Worm (Caenorhabditis elegans) whole organism, young adult: ENCODE measurements around the gene C53B4.3.

Experiments used
- B0035.1 ChIP-seq: sonication (generic microtip); optimal IDR thresholded peaks from 2 replicates; lab custom pipeline; 2016; ENCODE audit warnings: missing genetic modification characterization, mild to moderate bottlenecking, missing compliant biosample characterization, missing genotype, missing genetic modification reagents
- C17E4.6 ChIP-seq: fragments of 200-800 bp; sonication (Bioruptor generic); IDR thresholded peaks from 2 replicates; pipeline ENCODE4 v1.3.6; 2022; ENCODE audit warnings: missing genetic modification reagents, missing genetic modification characterization, missing compliant biosample characterization
- F39B2.1 ChIP-seq: fragments of 200-800 bp; sonication (Bioruptor generic); IDR thresholded peaks from 2 replicates; pipeline ENCODE4 v1.3.6; 2022; ENCODE audit warnings: missing genetic modification reagents, missing genetic modification characterization, missing compliant biosample characterization
- K12H6.12 ChIP-seq: fragments of 200-800 bp; sonication (Bioruptor generic); optimal IDR thresholded peaks from 2 replicates; lab custom pipeline; 2018; ENCODE audit warnings: mild to moderate bottlenecking, missing genetic modification characterization, missing compliant biosample characterization
- Y79H2A.3 ChIP-seq: fragments of 200-800 bp; sonication (Bioruptor generic); conservative IDR thresholded peaks from 2 replicates; pipeline ENCODE4 v1.3.6; 2022; ENCODE audit warnings: missing genetic modification reagents, missing genetic modification characterization, missing compliant biosample characterization
- ama-1 ChIP-seq, 3 experiments: fragments of 150-350 bp in 1 of 3; sonication (generic microtip) in 2 of 3; optimal IDR thresholded peaks; 2 replicates each; lab custom pipeline; 2014 to 2018; ENCODE audit warnings: missing biosample characterization in 2 of 3, missing genetic modification characterization in 2 of 3, missing genetic modification reagents in 2 of 3
- attf-3 ChIP-seq: fragments of 200-800 bp; sonication (Bioruptor generic); conservative IDR thresholded peaks from 2 replicates; pipeline ENCODE4 v1.3.6; 2022; ENCODE audit warnings: missing genetic modification reagents, missing genetic modification characterization, missing compliant biosample characterization
- attf-5 ChIP-seq: fragments of 200-800 bp; sonication (Bioruptor generic); optimal IDR thresholded peaks from 2 replicates; lab custom pipeline; 2018; ENCODE audit warnings: mild to moderate bottlenecking, missing genetic modification characterization, missing compliant biosample characterization
- bed-1 ChIP-seq: fragments of 200-800 bp; sonication (Bioruptor generic); IDR thresholded peaks from 2 replicates; pipeline ENCODE4 v1.3.6; 2022; ENCODE audit warnings: missing genetic modification reagents, missing genetic modification characterization, missing compliant biosample characterization
- bed-2 ChIP-seq: fragments of 200-800 bp; sonication (Bioruptor generic); IDR thresholded peaks from 2 replicates; pipeline ENCODE4 v1.3.6; 2022; ENCODE audit warnings: missing genetic modification reagents, missing genetic modification characterization, missing compliant biosample characterization
- ceh-27 ChIP-seq: fragments of 200-800 bp; sonication (Bioruptor generic); optimal IDR thresholded peaks from 2 replicates; lab custom pipeline; 2018; ENCODE audit warnings: mild to moderate bottlenecking, missing genetic modification characterization, moderate library complexity, missing compliant biosample characterization
- ceh-58 ChIP-seq: fragments of 200-800 bp; sonication (Bioruptor generic); IDR thresholded peaks from 2 replicates; pipeline ENCODE4 v1.3.6; 2022; ENCODE audit warnings: missing genetic modification characterization, missing compliant biosample characterization
- egl-44 ChIP-seq: fragments of 200-800 bp; sonication (Bioruptor generic); IDR thresholded peaks from 2 replicates; pipeline ENCODE4 v1.3.6; 2022; ENCODE audit warnings: missing genetic modification reagents, missing genetic modification characterization, missing compliant biosample characterization
- ets-4 ChIP-seq: fragments of 200-800 bp; sonication (Bioruptor generic); optimal IDR thresholded peaks from 2 replicates; lab custom pipeline; 2018; ENCODE audit warnings: mild to moderate bottlenecking, missing genetic modification characterization, missing compliant biosample characterization
- hlh-12 ChIP-seq: sonication (generic microtip); optimal IDR thresholded peaks from 2 replicates; lab custom pipeline; 2016; ENCODE audit warnings: missing genetic modification characterization, missing compliant biosample characterization
- hmg-1.2 ChIP-seq: fragments of 200-800 bp; sonication (Bioruptor generic); IDR thresholded peaks from 2 replicates; pipeline ENCODE4 v1.3.6; 2022; ENCODE audit warnings: missing genetic modification reagents, missing genetic modification characterization, missing compliant biosample characterization
- hmg-20 ChIP-seq: fragments of 200-800 bp; sonication (Bioruptor generic); IDR thresholded peaks from 2 replicates; pipeline ENCODE4 v1.3.6; 2022; ENCODE audit warnings: missing genetic modification reagents, missing genetic modification characterization, missing compliant biosample characterization
- let-526 ChIP-seq: fragments of 200-800 bp; sonication (Bioruptor generic); IDR thresholded peaks from 2 replicates; pipeline ENCODE4 v1.3.6; 2022; ENCODE audit warnings: missing genetic modification reagents, missing genetic modification characterization, missing compliant biosample characterization
- lin-35 ChIP-seq, 3 experiments: fragments of 150-350 bp in 2 of 3; sonication (generic microtip) in 1 of 3; optimal IDR thresholded peaks; 2 replicates each; lab custom pipeline; 2014 to 2018; ENCODE audit warnings: missing biosample characterization in 3 of 3, missing genetic modification characterization in 3 of 3, missing genetic modification reagents in 3 of 3
- lin-40 ChIP-seq: sonication (generic microtip); optimal IDR thresholded peaks from 2 replicates; lab custom pipeline; 2016; ENCODE audit warnings: missing genetic modification characterization, mild to moderate bottlenecking, missing compliant biosample characterization, missing genotype, missing genetic modification reagents
- lir-1 ChIP-seq: fragments of 200-800 bp; sonication (Bioruptor generic); conservative IDR thresholded peaks from 2 replicates; pipeline ENCODE4 v1.3.6; 2022; ENCODE audit warnings: missing genetic modification reagents, missing genetic modification characterization, missing compliant biosample characterization
- lsl-1 ChIP-seq: fragments of 200-800 bp; sonication (Bioruptor generic); optimal IDR thresholded peaks from 2 replicates; lab custom pipeline; 2018; ENCODE audit warnings: mild to moderate bottlenecking, missing genetic modification characterization, moderate library complexity, missing compliant biosample characterization
- lsy-27 ChIP-seq: sonication (generic microtip); optimal IDR thresholded peaks from 2 replicates; lab custom pipeline; 2017; ENCODE audit warnings: missing genetic modification characterization, mild to moderate bottlenecking, missing compliant biosample characterization, antibody characterized with exemption, missing genotype, borderline replicate concordance; ENCODE audit not compliant: insufficient read depth
- madf-6 ChIP-seq: fragments of 200-800 bp; sonication (Bioruptor generic); IDR thresholded peaks from 2 replicates; pipeline ENCODE4 v1.3.6; 2022; ENCODE audit warnings: missing genetic modification reagents, missing genetic modification characterization, missing compliant biosample characterization
- mcd-1 ChIP-seq: fragments of 200-800 bp; sonication (Bioruptor generic); IDR thresholded peaks from 2 replicates; pipeline ENCODE4 v1.3.6; 2022; ENCODE audit warnings: missing genetic modification reagents, missing genetic modification characterization, missing compliant biosample characterization
- mel-28 ChIP-seq: sonication (generic microtip); optimal IDR thresholded peaks from 2 replicates; lab custom pipeline; 2016; ENCODE audit warnings: borderline replicate concordance, mild to moderate bottlenecking, missing genetic modification characterization, missing compliant biosample characterization
- nfya-1 ChIP-seq: sonication (generic microtip); optimal IDR thresholded peaks from 2 replicates; lab custom pipeline; 2017; ENCODE audit warnings: antibody characterized with exemption, missing compliant biosample characterization, missing genetic modification characterization, borderline replicate concordance; ENCODE audit not compliant: insufficient read depth
- nhr-120 ChIP-seq: fragments of 200-800 bp; sonication (Bioruptor generic); IDR thresholded peaks from 2 replicates; pipeline ENCODE4 v1.3.6; 2022; ENCODE audit warnings: missing genetic modification characterization, missing compliant biosample characterization
- nhr-179 ChIP-seq: sonication (generic microtip); optimal IDR thresholded peaks from 2 replicates; lab custom pipeline; 2016; ENCODE audit warnings: mild to moderate bottlenecking, missing genetic modification characterization, missing compliant biosample characterization
- nhr-80 ChIP-seq: sonication (generic microtip); optimal IDR thresholded peaks from 2 replicates; lab custom pipeline; 2016; ENCODE audit warnings: missing genetic modification characterization, missing compliant biosample characterization
- tbp1 ChIP-seq: fragments of 200-800 bp; sonication (Bioruptor generic); optimal IDR thresholded peaks from 2 replicates; lab custom pipeline; 2018; ENCODE audit warnings: mild to moderate bottlenecking, missing genetic modification characterization, missing compliant biosample characterization
- unc-62 ChIP-seq: fragments of 150-350 bp; optimal IDR thresholded peaks from 2 replicates; lab custom pipeline; 2014; ENCODE audit warnings: missing biosample characterization, missing genetic modification reagents, missing genetic modification characterization
- xnd-1 ChIP-seq: sonication (generic microtip); optimal IDR thresholded peaks from 2 replicates; lab custom pipeline; 2016; ENCODE audit warnings: missing genotype, missing genetic modification reagents, missing genetic modification characterization, missing compliant biosample characterization

C53B4.3 gene

ce11 chrIV:8973249-8973958 lies at the start of gene C53B4.3 (continued):
- TF ChIP-seq ama-1 (optimal IDR thresholded peaks at IDR 0.05; lab: Kevin White, UChicago), result no peak
- no peak for TF ChIP-seq ama-1 (GFP tag; optimal IDR thresholded peaks at IDR 0.05; lab: Kevin White, UChicago)
- TF ChIP-seq egl-44 (GFP tag; lab: Robert Waterston, UW), result no peak
- TF ChIP-seq unc-62 (GFP tag; lab: Kevin White, UChicago), result no peak
- peak; percentile 30 for TF ChIP-seq tbp1 (GFP tag; lab: Kevin White, UChicago)
- no peak for TF ChIP-seq let-526 (GFP tag; lab: Robert Waterston, UW)
- TF ChIP-seq ets-4 (GFP tag; lab: Kevin White, UChicago), result no peak
- TF ChIP-seq bed-2 (GFP tag; lab: Robert Waterston, UW), result peak; percentile 90
- TF ChIP-seq B0035.1 (tag; lab: Kevin White, UChicago), result peak; percentile 13
- TF ChIP-seq attf-3 (GFP tag; lab: Robert Waterston, UW), result no peak

ce11 chrIV:9021245-9021779 lies 47.8 kb upstream of the C53B4.3 start:
- no peak for TF ChIP-seq lsl-1 (GFP tag; lab: Kevin White, UChicago)
- TF ChIP-seq madf-6, result no peak
- TF ChIP-seq F39B2.1 (GFP tag; lab: Robert Waterston, UW), result no peak
- TF ChIP-seq attf-5 (GFP tag; lab: Kevin White, UChicago), result no peak
- no peak for TF ChIP-seq C17E4.6
- no peak for TF ChIP-seq nhr-80 (tag; lab: Kevin White, UChicago)
- no peak for TF ChIP-seq lin-40 (tag; lab: Kevin White, UChicago)
- TF ChIP-seq lin-35 (GFP tag; optimal IDR thresholded peaks at IDR 0.05; lab: Kevin White, UChicago), result no peak
- TF ChIP-seq mcd-1 (GFP tag; lab: Robert Waterston, UW), result no peak
- TF ChIP-seq hmg-1.2, result no peak
- no peak for TF ChIP-seq K12H6.12
- no peak for TF ChIP-seq xnd-1 (tag; lab: Kevin White, UChicago)
- TF ChIP-seq mel-28 (tag; lab: Kevin White, UChicago), result no peak
- no peak for TF ChIP-seq nfya-1 (tag; lab: Kevin White, UChicago)
- TF ChIP-seq ceh-27, result no peak
- no peak for TF ChIP-seq Y79H2A.3 (GFP tag; lab: Robert Waterston, UW)
- TF ChIP-seq nhr-179 (tag; lab: Kevin White, UChicago), result no peak
- TF ChIP-seq hmg-20 (GFP tag; lab: Robert Waterston, UW), result no peak
- TF ChIP-seq, all 124 proteins: peak for 0

- TF ChIP-seq lsy-27 (tag; lab: Kevin White, UChicago) (no peak), lin-35 (GFP tag; optimal IDR thresholded peaks at IDR 0.05; lab: Kevin White, UChicago) (no peak), lir-1 (GFP tag; lab: Robert Waterston, UW) (no peak), lsl-1 (GFP tag; lab: Kevin White, UChicago) (no peak), tbp1 (GFP tag; lab: Kevin White, UChicago) (no peak), bed-1 (GFP tag; lab: Robert Waterston, UW) (no peak), nhr-120 (GFP tag; lab: Robert Waterston, UW) (no peak), ceh-58 (GFP tag; lab: Robert Waterston, UW) (no peak), hlh-12 (tag; lab: Kevin White, UChicago) (no peak)
Observed at ce11 chrIV:9020840-9021239, 47.3 kb upstream of the C53B4.3 start, which contains the start of gene C53D6.4. TSS of gene C53D6.4 (minus strand) at chrIV:9020940.
